Worm (Caenorhabditis elegans): ENCODE measurements around the gene Y66D12A.30.

ce11 chrIII:11627631-11628030 lies 18.0 kb downstream of the Y66D12A.30 start:
- TF ChIP-seq ces-1 (GFP tag; optimal IDR thresholded peaks at IDR 0.05): no peak
- TF ChIP-seq ztf-11 (tag; optimal IDR thresholded peaks at IDR 0.05): no peak
